Worm (Caenorhabditis elegans): Measurements from ENCODE around the gene F09F9.3.

F09F9.3 gene

DNA sequence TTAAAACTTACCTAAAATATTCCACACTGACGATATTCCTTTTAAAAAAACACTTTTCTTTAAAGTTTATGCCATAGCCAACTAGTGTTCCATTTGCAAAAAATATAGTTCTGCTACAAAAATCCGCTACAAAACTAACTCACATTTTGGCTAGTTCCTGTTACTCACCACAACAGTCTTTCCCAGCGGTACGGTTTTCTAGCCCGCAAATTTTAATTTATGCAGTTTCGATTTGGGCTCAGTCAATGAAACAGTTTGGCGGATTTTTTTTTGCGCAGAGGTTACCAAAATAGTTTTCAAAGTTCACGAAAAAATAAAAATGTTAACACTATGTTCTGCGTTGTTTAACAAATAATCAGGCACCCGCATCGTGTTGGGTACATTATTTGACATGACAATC is 19.6 kb downstream of the F09F9.3 start:
- TF ChIP-seq let-526 (GFP tag; IDR thresholded peaks at IDR 0.05) (no peak), dox-1 (GFP tag; IDR thresholded peaks at IDR 0.05) (no peak), die-1 (tag; optimal IDR thresholded peaks at IDR 0.05) (no peak), dpff-1 (tag; optimal IDR thresholded peaks at IDR 0.05) (no peak), akir-1 (GFP tag; optimal IDR thresholded peaks at IDR 0.05) (no peak), ceh-91 (GFP tag; IDR thresholded peaks at IDR 0.05) (no peak), nhr-80 (tag; optimal IDR thresholded peaks at IDR 0.05) (no peak), F33H1.4 (GFP tag; IDR thresholded peaks at IDR 0.05) (no peak), Y56A3A.18 (GFP tag; IDR thresholded peaks at IDR 0.05) (no peak), rcor-1 (GFP tag; IDR thresholded peaks at IDR 0.05) (no peak), mcd-1 (GFP tag; IDR thresholded peaks at IDR 0.05) (no peak), lsl-1 (GFP tag; optimal IDR thresholded peaks at IDR 0.05) (no peak), snpc-3.4 (tag; optimal IDR thresholded peaks at IDR 0.05) (no peak), somi-1 (GFP tag; optimal IDR thresholded peaks at IDR 0.05) (no peak)

DNA sequence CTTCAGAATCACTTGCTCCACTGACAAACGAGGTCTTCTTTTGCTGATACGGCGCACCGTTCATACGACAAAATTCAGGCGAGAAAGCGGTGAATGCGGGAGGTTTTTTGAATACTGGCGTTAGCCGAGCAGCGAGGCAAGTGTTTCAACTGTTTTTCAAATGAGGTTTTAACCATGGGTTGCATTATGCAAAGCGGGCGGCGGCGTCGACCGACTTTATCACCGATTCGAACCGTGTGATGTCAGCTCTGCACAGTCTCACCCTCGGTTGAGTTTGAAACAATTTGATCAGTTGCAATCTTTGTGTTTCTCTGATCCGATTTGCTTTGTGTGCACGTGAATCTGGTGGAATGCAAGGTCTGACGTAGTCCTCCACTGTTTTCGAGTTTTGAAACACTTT is 20.4 kb downstream of the F09F9.3 start, which contains the start of gene clh-4:
clh-4 (minus strand) TSS at position 101 of the 400 bp plus-strand sequence.
- TF ChIP-seq hlh-12 (tag; optimal IDR thresholded peaks at IDR 0.05) (no peak), egl-18 (GFP tag; IDR thresholded peaks at IDR 0.05) (no peak), D2030.7 (GFP tag; IDR thresholded peaks at IDR 0.05) (no peak), ceh-40 (GFP tag; IDR thresholded peaks at IDR 0.05) (no peak), atf-7 (tag; optimal IDR thresholded peaks at IDR 0.05) (no peak), F22D6.2 (tag; optimal IDR thresholded peaks at IDR 0.05) (no peak), sea-2 (GFP tag; IDR thresholded peaks at IDR 0.05) (no peak), F55B11.4 (tag; optimal IDR thresholded peaks at IDR 0.05; ENCODE audit: borderline replicate concordance, insufficient read depth) (no peak), Y53G8AR.9 (GFP tag; conservative IDR thresholded peaks at IDR 0.05) (no peak), dpl-1 (GFP tag; optimal IDR thresholded peaks at IDR 0.05) (no peak), F57A8.1 (GFP tag; optimal IDR thresholded peaks at IDR 0.05) (no peak), athp-1 (tag; optimal IDR thresholded peaks at IDR 0.05) (no peak), repo-1 (tag; optimal IDR thresholded peaks at IDR 0.05) (no peak), hrde-1 (tag; optimal IDR thresholded peaks at IDR 0.05; ENCODE audit: borderline replicate concordance) (no peak), bed-1 (GFP tag; IDR thresholded peaks at IDR 0.05) (no peak), ZK185.1 (tag; optimal IDR thresholded peaks at IDR 0.05; ENCODE audit: poor library complexity, severe bottlenecking) (no peak), nhr-179 (tag; optimal IDR thresholded peaks at IDR 0.05) (no peak)

DNA sequence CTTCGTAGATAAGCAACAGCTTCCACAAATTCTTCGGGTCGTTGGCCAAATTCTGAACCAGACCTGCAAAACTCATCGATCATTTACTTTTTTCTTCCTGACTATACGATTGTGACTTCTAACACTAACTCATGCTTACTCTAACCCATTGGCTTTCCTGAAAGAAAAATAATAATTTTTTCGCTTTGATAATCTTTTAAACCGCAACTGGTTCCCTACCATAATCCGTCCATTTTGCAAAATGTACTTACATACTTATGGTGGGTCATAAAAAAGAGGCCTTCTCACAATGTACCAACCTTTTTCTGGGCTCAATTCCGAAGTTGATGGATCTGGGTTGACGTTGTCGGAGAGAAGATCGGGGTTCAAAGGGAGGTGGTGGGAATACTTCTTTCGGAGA is 25.9 kb downstream of the F09F9.3 start:
- TF ChIP-seq F23B12.7 (tag; optimal IDR thresholded peaks at IDR 0.05; ENCODE audit: insufficient read depth) (no peak), attf-6 (GFP tag; IDR thresholded peaks at IDR 0.05) (no peak), ets-4 (GFP tag; optimal IDR thresholded peaks at IDR 0.05) (no peak), sdz-38 (tag; optimal IDR thresholded peaks at IDR 0.05) (no peak), repo-1 (tag; optimal IDR thresholded peaks at IDR 0.05) (no peak), ceh-58 (GFP tag; IDR thresholded peaks at IDR 0.05) (no peak), egrh-3 (GFP tag; IDR thresholded peaks at IDR 0.05) (no peak), ztf-26 (tag; optimal IDR thresholded peaks at IDR 0.05) (no peak), F55B11.4 (tag; optimal IDR thresholded peaks at IDR 0.05; ENCODE audit: borderline replicate concordance, insufficient read depth) (no peak), ceh-91 (GFP tag; IDR thresholded peaks at IDR 0.05) (no peak), somi-1 (GFP tag; optimal IDR thresholded peaks at IDR 0.05) (no peak), ztf-22 (GFP tag; optimal IDR thresholded peaks at IDR 0.05) (no peak), rcor-1 (GFP tag; IDR thresholded peaks at IDR 0.05) (no peak), hrde-1 (tag; optimal IDR thresholded peaks at IDR 0.05; ENCODE audit: borderline replicate concordance) (no peak), B0035.1 (tag; optimal IDR thresholded peaks at IDR 0.05) (no peak), lin-40 (tag; optimal IDR thresholded peaks at IDR 0.05) (no peak), F57C9.4 (tag; optimal IDR thresholded peaks at IDR 0.05) (no peak), nfya-1 (tag; optimal IDR thresholded peaks at IDR 0.05; ENCODE audit: borderline replicate concordance, insufficient read depth) (no peak), Y67H2A.10 (GFP tag; conservative IDR thresholded peaks at IDR 0.05) (no peak), cebp-1 (GFP tag; IDR thresholded peaks at IDR 0.05) (no peak), cebp-1 (tag; optimal IDR thresholded peaks at IDR 0.05) (no peak)
